Worm (Caenorhabditis elegans) whole organism, early embryonic: ENCODE results near the gene glrx-22.

Experiments
- ama-1 ChIP-seq: fragments of 150-350 bp; optimal IDR thresholded peaks from 2 replicates; lab custom pipeline; 2014
- hmbx-1 ChIP-seq: sonication (generic microtip); optimal IDR thresholded peaks from 2 replicates; lab custom pipeline; 2016; ENCODE audit warnings: mild to moderate bottlenecking, missing genetic modification characterization, missing compliant biosample characterization
- tra-4 ChIP-seq: sonication (generic microtip); optimal IDR thresholded peaks from 2 replicates; lab custom pipeline; 2017; ENCODE audit warnings: missing genetic modification characterization, missing compliant biosample characterization

- TF ChIP-seq ama-1 (no peak), tra-4 (tag; lab: Kevin White, UChicago) (no peak), hmbx-1 (tag; lab: Kevin White, UChicago) (no peak)
These were observed 32.4 kb downstream of the glrx-22 start, which contains the start of gene clec-52 for ce11 chrIV:8168660-8169059.
